Worm (Caenorhabditis elegans) whole organism, L2 larva: Measurements from ENCODE around the gene C54H2.4.

Source experiments
- elt-3 ChIP-seq: sonication (generic microtip); optimal IDR thresholded peaks from 2 replicates; lab custom pipeline; 2017; ENCODE audit warnings: missing biosample characterization, missing genetic modification characterization
- mdl-1 ChIP-seq, 2 experiments: fragments of 150-350 bp in 1 of 2; sonication (generic microtip) in 1 of 2; optimal IDR thresholded peaks; 2 replicates each; lab custom pipeline; 2017; ENCODE audit warnings: missing biosample characterization in 2 of 2, missing genetic modification characterization in 2 of 2
- unc-39 ChIP-seq: fragments of 150-350 bp; optimal IDR thresholded peaks from 2 replicates; lab custom pipeline; 2014; ENCODE audit warnings: missing biosample characterization, missing genetic modification characterization
- unc-62 ChIP-seq: fragments of 150-350 bp; optimal IDR thresholded peaks from 2 replicates; lab custom pipeline; 2014; ENCODE audit warnings: missing biosample characterization, missing genetic modification reagents, missing genetic modification characterization
- ztf-1 ChIP-seq: fragments of 200-800 bp; sonication (Bioruptor generic); conservative IDR thresholded peaks from 2 replicates; pipeline ENCODE4 v1.3.6; 2022; ENCODE audit warnings: missing genetic modification characterization, missing compliant biosample characterization
- ztf-11 ChIP-seq: sonication (generic microtip); optimal IDR thresholded peaks from 2 replicates; lab custom pipeline; 2017; ENCODE audit warnings: missing biosample characterization, missing genetic modification characterization
- ztf-4 ChIP-seq: fragments of 150-350 bp; optimal IDR thresholded peaks from 2 replicates; lab custom pipeline; 2014; ENCODE audit warnings: missing biosample characterization, missing genetic modification characterization

DNA sequence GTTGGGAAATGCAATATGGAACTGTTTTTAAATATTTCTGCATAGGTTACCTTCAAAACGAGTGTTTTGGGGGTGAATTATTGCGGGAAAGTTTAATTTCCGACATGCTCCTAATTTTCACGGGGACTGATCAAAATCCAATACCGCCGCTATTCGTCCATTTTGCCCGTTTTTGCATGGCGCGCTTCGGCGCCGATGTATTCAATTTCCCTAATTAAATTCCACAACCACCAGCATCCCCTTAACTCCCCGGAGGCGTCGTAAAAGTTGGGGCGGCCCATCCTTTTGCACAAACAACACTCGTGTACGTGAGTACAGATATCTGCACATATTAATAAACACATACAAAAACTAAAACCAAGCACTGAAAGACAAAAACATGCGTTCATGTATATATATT is 46.0 kb downstream of the C54H2.4 start:
- TF ChIP-seq ztf-4 (tag; lab: Kevin White, UChicago) (no peak), unc-62 (no peak), ztf-11 (tag; lab: Kevin White, UChicago) (no peak), mdl-1 (tag; optimal IDR thresholded peaks at IDR 0.05; lab: Kevin White, UChicago) (no peak), elt-3 (no peak), ztf-1 (GFP tag; lab: Robert Waterston, UW) (no peak), unc-39 (tag; lab: Kevin White, UChicago) (no peak)
